Worm (Caenorhabditis elegans) whole organism, L2 larva: Measurements from ENCODE around the gene nhr-268.

Experiments used
- C34F6.9 ChIP-seq: fragments of 150-350 bp; optimal IDR thresholded peaks from 2 replicates; lab custom pipeline; 2014; ENCODE audit warnings: missing biosample characterization, missing genetic modification characterization
- F13H6.1 ChIP-seq: sonication (generic microtip); optimal IDR thresholded peaks from 2 replicates; lab custom pipeline; 2016; ENCODE audit warnings: missing genetic modification characterization, missing compliant biosample characterization
- R02D3.7 ChIP-seq: fragments of 150-350 bp; optimal IDR thresholded peaks from 2 replicates; lab custom pipeline; 2014; ENCODE audit warnings: missing biosample characterization, missing genetic modification characterization
- Y55F3AM.14 ChIP-seq: fragments of 200-800 bp; sonication (Bioruptor generic); optimal IDR thresholded peaks from 2 replicates; lab custom pipeline; 2018; ENCODE audit warnings: mild to moderate bottlenecking, missing genetic modification characterization, missing compliant biosample characterization
- ZK546.5 ChIP-seq: sonication (generic microtip); optimal IDR thresholded peaks from 2 replicates; lab custom pipeline; 2017; ENCODE audit warnings: missing biosample characterization, missing genetic modification characterization
- alr-1 ChIP-seq: fragments of 150-350 bp; optimal IDR thresholded peaks from 2 replicates; lab custom pipeline; 2014; ENCODE audit warnings: missing biosample characterization, missing genetic modification characterization
- aly-2 ChIP-seq: fragments of 150-350 bp; optimal IDR thresholded peaks from 2 replicates; lab custom pipeline; 2014; ENCODE audit warnings: missing biosample characterization, missing genetic modification characterization
- ama-1 ChIP-seq: fragments of 150-350 bp; optimal IDR thresholded peaks from 2 replicates; lab custom pipeline; 2018; ENCODE audit warnings: inconsistent platforms
- blmp-1 ChIP-seq: sonication (generic microtip); optimal IDR thresholded peaks from 2 replicates; lab custom pipeline; 2017; ENCODE audit warnings: missing genetic modification characterization, mild to moderate bottlenecking, missing compliant biosample characterization, antibody characterized with exemption, moderate library complexity; ENCODE audit not compliant: insufficient read depth
- ceh-16 ChIP-seq: fragments of 150-350 bp; optimal IDR thresholded peaks from 2 replicates; lab custom pipeline; 2014; ENCODE audit warnings: missing biosample characterization, missing genetic modification characterization
- ceh-82 ChIP-seq: fragments of 150-350 bp; optimal IDR thresholded peaks from 2 replicates; lab custom pipeline; 2014; ENCODE audit warnings: missing biosample characterization, missing genetic modification characterization
- crh-2 ChIP-seq: sonication (generic microtip); optimal IDR thresholded peaks from 2 replicates; lab custom pipeline; 2017; ENCODE audit warnings: missing biosample characterization, missing genetic modification characterization
- dmd-4 ChIP-seq: sonication (generic microtip); optimal IDR thresholded peaks from 2 replicates; lab custom pipeline; 2017; ENCODE audit warnings: missing biosample characterization, missing genetic modification characterization
- egl-27 ChIP-seq: sonication (generic microtip); optimal IDR thresholded peaks from 3 replicates; lab custom pipeline; 2017; ENCODE audit warnings: missing biosample characterization, missing genetic modification reagents, missing genetic modification characterization
- elt-1 ChIP-seq: fragments of 150-350 bp; optimal IDR thresholded peaks from 2 replicates; lab custom pipeline; 2014; ENCODE audit warnings: missing biosample characterization, missing genetic modification characterization
- elt-3 ChIP-seq: sonication (generic microtip); optimal IDR thresholded peaks from 2 replicates; lab custom pipeline; 2017; ENCODE audit warnings: missing biosample characterization, missing genetic modification characterization
- fos-1 ChIP-seq: fragments of 150-350 bp; optimal IDR thresholded peaks from 2 replicates; lab custom pipeline; 2014; ENCODE audit warnings: missing biosample characterization, missing genetic modification characterization
- gmeb-1 ChIP-seq: fragments of 150-350 bp; optimal IDR thresholded peaks from 2 replicates; lab custom pipeline; 2014; ENCODE audit warnings: missing biosample characterization, missing genetic modification characterization
- lin-11 ChIP-seq: fragments of 150-350 bp; sonication (generic microtip); optimal IDR thresholded peaks from 2 replicates; lab custom pipeline; 2014; ENCODE audit warnings: missing biosample characterization, missing genetic modification characterization, inconsistent platforms, mixed read lengths
- lin-13 ChIP-seq: fragments of 150-350 bp; optimal IDR thresholded peaks from 2 replicates; lab custom pipeline; 2014; ENCODE audit warnings: missing biosample characterization, missing genetic modification reagents, missing genetic modification characterization
- lin-39 ChIP-seq: fragments of 150-350 bp; optimal IDR thresholded peaks from 2 replicates; lab custom pipeline; 2014; ENCODE audit warnings: missing biosample characterization, missing genetic modification reagents, missing genetic modification characterization
- lsy-2 ChIP-seq, 2 experiments: fragments of 150-350 bp in 1 of 2; sonication (generic microtip) in 1 of 2; optimal IDR thresholded peaks; 2 replicates each; lab custom pipeline; 2014 to 2017; ENCODE audit warnings: missing biosample characterization in 2 of 2, missing genetic modification characterization in 2 of 2
- mab-5 ChIP-seq: fragments of 150-350 bp; optimal IDR thresholded peaks from 2 replicates; lab custom pipeline; 2014; ENCODE audit warnings: missing biosample characterization, missing genetic modification characterization
- mbf-1 ChIP-seq: sonication (generic microtip); optimal IDR thresholded peaks from 2 replicates; lab custom pipeline; 2017; ENCODE audit warnings: missing biosample characterization, missing genetic modification characterization
- mdl-1 ChIP-seq, 2 experiments: fragments of 150-350 bp in 1 of 2; sonication (generic microtip) in 1 of 2; optimal IDR thresholded peaks; 2 replicates each; lab custom pipeline; 2017; ENCODE audit warnings: missing biosample characterization in 2 of 2, missing genetic modification characterization in 2 of 2
- nhr-10 ChIP-seq: sonication (generic microtip); optimal IDR thresholded peaks from 2 replicates; lab custom pipeline; 2017; ENCODE audit warnings: missing biosample characterization, missing genetic modification characterization
- nhr-11 ChIP-seq: fragments of 150-350 bp; optimal IDR thresholded peaks from 2 replicates; lab custom pipeline; 2014; ENCODE audit warnings: missing biosample characterization, missing genetic modification characterization
- nhr-12 ChIP-seq: fragments of 150-350 bp; optimal IDR thresholded peaks from 2 replicates; lab custom pipeline; 2014; ENCODE audit warnings: missing biosample characterization, missing genetic modification characterization
- nhr-129 ChIP-seq: fragments of 150-350 bp; optimal IDR thresholded peaks from 2 replicates; lab custom pipeline; 2014; ENCODE audit warnings: missing biosample characterization, missing genetic modification characterization
- nhr-21 ChIP-seq: fragments of 150-350 bp; optimal IDR thresholded peaks from 2 replicates; lab custom pipeline; 2014; ENCODE audit warnings: missing biosample characterization, missing genetic modification characterization
- nhr-23 ChIP-seq: fragments of 150-350 bp; optimal IDR thresholded peaks from 2 replicates; lab custom pipeline; 2014; ENCODE audit warnings: missing biosample characterization, missing genetic modification reagents, missing genetic modification characterization
- nhr-237 ChIP-seq: fragments of 150-350 bp; optimal IDR thresholded peaks from 2 replicates; lab custom pipeline; 2014; ENCODE audit warnings: missing biosample characterization, missing genetic modification characterization
- nhr-25 ChIP-seq: fragments of 150-350 bp; sonication (generic microtip); optimal IDR thresholded peaks from 3 replicates; lab custom pipeline; 2014; ENCODE audit warnings: missing biosample characterization, missing genetic modification characterization
- nhr-6 ChIP-seq: fragments of 150-350 bp; optimal IDR thresholded peaks from 2 replicates; lab custom pipeline; 2014; ENCODE audit warnings: missing biosample characterization, missing genetic modification characterization
- nhr-77 ChIP-seq: fragments of 150-350 bp; optimal IDR thresholded peaks from 2 replicates; lab custom pipeline; 2014; ENCODE audit warnings: missing biosample characterization, missing genetic modification characterization
- peb-1 ChIP-seq: fragments of 150-350 bp; optimal IDR thresholded peaks from 2 replicates; lab custom pipeline; 2014; ENCODE audit warnings: missing biosample characterization, missing genetic modification characterization
- sem-4 ChIP-seq: fragments of 150-350 bp; optimal IDR thresholded peaks from 2 replicates; lab custom pipeline; 2014; ENCODE audit warnings: missing biosample characterization, missing genetic modification reagents, missing genetic modification characterization
- skn-1 ChIP-seq: sonication (generic microtip); optimal IDR thresholded peaks from 2 replicates; lab custom pipeline; 2017; ENCODE audit warnings: missing biosample characterization, missing genetic modification characterization
- sma-3 ChIP-seq: sonication (generic microtip); optimal IDR thresholded peaks from 2 replicates; lab custom pipeline; 2016; ENCODE audit warnings: missing genetic modification reagents, missing genetic modification characterization, missing compliant biosample characterization
- sma-9 ChIP-seq, 2 experiments: fragments of 150-350 bp in 1 of 2; sonication (generic microtip) in 1 of 2; optimal IDR thresholded peaks; 2 replicates each; lab custom pipeline; 2014 to 2016; ENCODE audit warnings: missing genetic modification characterization in 2 of 2, mild to moderate bottlenecking in 1 of 2, missing biosample characterization in 1 of 2, missing compliant biosample characterization in 1 of 2, missing genetic modification reagents in 1 of 2, moderate library complexity in 1 of 2
- snpc-4 ChIP-seq: fragments of 150-350 bp; optimal IDR thresholded peaks from 2 replicates; lab custom pipeline; 2014; ENCODE audit warnings: missing biosample characterization, missing genetic modification characterization
- unc-39 ChIP-seq: fragments of 150-350 bp; optimal IDR thresholded peaks from 2 replicates; lab custom pipeline; 2014; ENCODE audit warnings: missing biosample characterization, missing genetic modification characterization
- unc-55 ChIP-seq: fragments of 150-350 bp; sonication (generic microtip); optimal IDR thresholded peaks from 3 replicates; lab custom pipeline; 2014; ENCODE audit warnings: missing biosample characterization, missing genetic modification reagents, missing genetic modification characterization
- unc-62 ChIP-seq: fragments of 150-350 bp; optimal IDR thresholded peaks from 2 replicates; lab custom pipeline; 2014; ENCODE audit warnings: missing biosample characterization, missing genetic modification reagents, missing genetic modification characterization
- zag-1 ChIP-seq: fragments of 150-350 bp; optimal IDR thresholded peaks from 2 replicates; lab custom pipeline; 2014; ENCODE audit warnings: missing biosample characterization, missing genetic modification characterization
- ztf-1 ChIP-seq: fragments of 200-800 bp; sonication (Bioruptor generic); conservative IDR thresholded peaks from 2 replicates; pipeline ENCODE4 v1.3.6; 2022; ENCODE audit warnings: missing genetic modification characterization, missing compliant biosample characterization
- ztf-11 ChIP-seq: sonication (generic microtip); optimal IDR thresholded peaks from 2 replicates; lab custom pipeline; 2017; ENCODE audit warnings: missing biosample characterization, missing genetic modification characterization
- ztf-4 ChIP-seq: fragments of 150-350 bp; optimal IDR thresholded peaks from 2 replicates; lab custom pipeline; 2014; ENCODE audit warnings: missing biosample characterization, missing genetic modification characterization

Gene nhr-268

DNA sequence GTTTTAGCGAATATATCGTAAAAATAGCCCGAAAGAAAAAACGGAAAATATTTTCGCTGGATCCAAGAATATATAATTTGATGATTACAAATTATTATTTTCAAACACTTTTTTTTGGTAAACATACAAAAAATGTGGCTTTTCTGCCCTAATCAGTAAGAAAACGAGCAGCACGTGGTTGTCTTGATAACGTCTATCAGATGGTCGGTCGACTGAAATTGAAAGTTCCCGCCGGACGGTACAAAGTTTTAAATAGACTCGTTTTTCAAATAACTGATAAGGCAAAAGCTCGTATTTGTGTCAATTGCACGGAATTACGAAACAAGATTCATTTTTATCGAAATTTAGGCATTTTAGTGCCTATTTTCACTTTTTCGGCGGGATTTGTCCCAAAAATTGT lies 23.3 kb upstream of the nhr-268 start:
- TF ChIP-seq nhr-6 (tag; lab: Kevin White, UChicago) (no peak), elt-1 (tag; lab: Kevin White, UChicago) (no peak), lin-11 (no peak), ztf-1 (GFP tag; lab: Robert Waterston, UW) (no peak), dmd-4 (tag; lab: Kevin White, UChicago) (no peak), nhr-77 (tag; lab: Kevin White, UChicago) (no peak), F13H6.1 (tag; lab: Kevin White, UChicago) (peak; percentile 66), sma-3 (peak; percentile 33), lin-13 (GFP tag; lab: Kevin White, UChicago) (no peak), gmeb-1 (peak; percentile 65), nhr-129 (tag; lab: Kevin White, UChicago) (no peak), peb-1 (tag; lab: Kevin White, UChicago) (no peak), Y55F3AM.14 (no peak), ZK546.5 (no peak), unc-39 (tag; lab: Kevin White, UChicago) (no peak), C34F6.9 (tag; lab: Kevin White, UChicago) (no peak), nhr-237 (tag; lab: Kevin White, UChicago) (no peak), ceh-82 (tag; lab: Kevin White, UChicago) (no peak), crh-2 (tag; lab: Kevin White, UChicago) (peak; percentile 72), elt-3 (tag; lab: Kevin White, UChicago) (no peak), mbf-1 (no peak), mab-5 (tag; lab: Kevin White, UChicago) (no peak), nhr-11 (no peak), mdl-1 (tag; optimal IDR thresholded peaks at IDR 0.05; lab: Kevin White, UChicago) (peak in 1 of 2 experiments; percentile 67), nhr-10 (tag; lab: Kevin White, UChicago) (no peak), nhr-25 (tag; lab: Kevin White, UChicago) (no peak), skn-1 (tag; lab: Kevin White, UChicago) (peak; percentile 46), egl-27 (tag; lab: Kevin White, UChicago) (no peak), alr-1 (no peak), nhr-12 (tag; lab: Kevin White, UChicago) (no peak), ama-1 (no peak), snpc-4 (no peak), nhr-21 (tag; lab: Kevin White, UChicago) (no peak), fos-1 (peak; percentile 82), unc-55 (GFP tag; lab: Kevin White, UChicago) (no peak), lsy-2 (tag; optimal IDR thresholded peaks at IDR 0.05; lab: Kevin White, UChicago) (no peak), sma-9 (GFP tag; optimal IDR thresholded peaks at IDR 0.05; lab: Kevin White, UChicago) (peak; percentile 85), sma-9 (tag; optimal IDR thresholded peaks at IDR 0.05; lab: Kevin White, UChicago) (no peak), R02D3.7 (tag; lab: Kevin White, UChicago) (no peak), aly-2 (tag; lab: Kevin White, UChicago) (no peak), ztf-4 (tag; lab: Kevin White, UChicago) (no peak), ceh-16 (no peak), sem-4 (tag; lab: Kevin White, UChicago) (no peak), zag-1 (tag; lab: Kevin White, UChicago) (no peak), unc-62 (GFP tag; lab: Kevin White, UChicago) (no peak), lin-39 (tag; lab: Kevin White, UChicago) (no peak), ztf-11 (tag; lab: Kevin White, UChicago) (no peak), blmp-1 (tag; lab: Kevin White, UChicago) (peak; percentile 67), nhr-23 (tag; lab: Kevin White, UChicago) (no peak)
